Worm (Caenorhabditis elegans): ENCODE results near the gene kgb-1.

The kgb-1 gene

DNA sequence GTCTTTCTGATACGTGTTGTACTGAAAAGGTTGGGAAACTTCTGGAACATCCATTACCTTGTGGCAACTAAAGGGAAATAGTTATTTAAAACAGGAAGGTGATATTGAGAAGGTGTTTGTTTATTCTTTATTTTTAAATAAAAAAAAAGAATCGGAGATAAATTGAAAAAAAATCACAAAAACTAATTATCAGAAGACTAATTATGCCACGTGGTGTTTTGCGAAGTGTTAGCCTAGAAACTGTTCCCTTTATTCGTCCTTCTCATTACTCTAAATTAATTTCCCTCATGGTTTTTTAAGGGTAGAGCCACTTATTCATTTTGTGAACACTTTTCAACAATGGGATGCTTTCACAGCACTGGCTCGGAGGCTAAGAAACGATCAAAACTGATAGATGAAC lies 8.4 kb downstream of the kgb-1 start, which contains the start of gene gpa-4:
Gene gpa-4 (plus strand): TSS at position 301 of the 400 bp plus-strand sequence.
- TF ChIP-seq nhr-84 (tag; optimal IDR thresholded peaks at IDR 0.05) (no peak), C34B4.2 (tag; optimal IDR thresholded peaks at IDR 0.05) (no peak), ama-1 (optimal IDR thresholded peaks at IDR 0.05) (no peak), sox-4 (tag; optimal IDR thresholded peaks at IDR 0.05) (no peak)

DNA sequence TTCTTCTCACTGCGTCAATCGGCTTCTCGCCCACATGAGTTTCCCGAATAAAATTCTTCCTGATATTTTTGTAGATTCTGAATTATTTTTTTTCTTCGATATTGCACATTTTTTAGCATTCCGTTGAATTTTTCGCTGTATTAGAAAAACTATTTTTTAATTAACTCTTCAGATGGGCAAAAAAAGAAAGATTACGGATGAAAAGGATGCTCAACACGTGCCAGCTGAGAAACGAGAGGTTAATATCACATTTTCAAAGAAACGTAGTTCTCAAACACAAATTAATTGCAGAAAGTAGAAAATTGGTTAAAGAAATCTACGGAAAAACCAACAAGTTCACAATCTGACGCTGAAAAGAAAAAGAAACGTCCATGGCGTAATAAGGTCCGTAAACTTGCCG lies 13.5 kb downstream of the kgb-1 start, which contains the start of gene rrp-8:
Gene rrp-8 (plus strand): TSS at position 173 of the 400 bp plus-strand sequence.
- TF ChIP-seq lin-13 (GFP tag; optimal IDR thresholded peaks at IDR 0.05) (no peak), isw-1 (GFP tag; IDR thresholded peaks at IDR 0.05) (no peak), nhr-47 (tag; optimal IDR thresholded peaks at IDR 0.05) (peak; percentile 3), lsy-2 (tag; optimal IDR thresholded peaks at IDR 0.05) (peak in 1 of 2 experiments; percentile 20), ama-1 (optimal IDR thresholded peaks at IDR 0.05) (peak; percentile 3), nhr-85 (tag) (peak; percentile 36), aly-2 (tag; optimal IDR thresholded peaks at IDR 0.05) (peak; percentile 73)

ce11 chrIV:393409-393930 lies 16.4 kb downstream of the kgb-1 start, which contains the start of the genes T07A9.15 and nog-1:
Gene T07A9.15, minus strand, starts transcription at chrIV:393546.
Gene nog-1, plus strand, starts transcription at chrIV:393880.
- TF ChIP-seq dsc-1 (tag; optimal IDR thresholded peaks at IDR 0.05) (peak; percentile 49), nhr-85 (tag) (peak; percentile 69), lin-14 (GFP tag; optimal IDR thresholded peaks at IDR 0.05) (no peak), ceh-63 (GFP tag; optimal IDR thresholded peaks at IDR 0.05) (no peak), sox-4 (tag; optimal IDR thresholded peaks at IDR 0.05) (peak; percentile 6), lsy-2 (tag; optimal IDR thresholded peaks at IDR 0.05) (peak; percentile 98 to 99), ztf-4 (tag; optimal IDR thresholded peaks at IDR 0.05) (peak; percentile 32), vab-15 (tag; optimal IDR thresholded peaks at IDR 0.05) (peak; percentile 49), nhr-90 (tag; optimal IDR thresholded peaks at IDR 0.05; ENCODE audit: poor library complexity) (peak; percentile 68), unc-130 (tag; optimal IDR thresholded peaks at IDR 0.05) (peak; percentile 82), skn-1 (tag; optimal IDR thresholded peaks at IDR 0.05) (peak; percentile 33), xbp-1 (tag; optimal IDR thresholded peaks at IDR 0.05) (peak; percentile 67), lir-3 (tag; optimal IDR thresholded peaks at IDR 0.05; ENCODE audit: poor library complexity) (peak; percentile 18), C04F5.9 (tag; optimal IDR thresholded peaks at IDR 0.05) (peak; percentile 7), zip-4 (GFP tag; optimal IDR thresholded peaks at IDR 0.05) (no peak), nhr-77 (tag; optimal IDR thresholded peaks at IDR 0.05) (peak; percentile 53), egl-27 (tag; optimal IDR thresholded peaks at IDR 0.05) (no peak), isw-1 (GFP tag; IDR thresholded peaks at IDR 0.05) (peak; percentile 56), nhr-11 (tag; optimal IDR thresholded peaks at IDR 0.05) (no peak), mdl-1 (tag; optimal IDR thresholded peaks at IDR 0.05) (peak in 1 of 2 experiments; percentile 59), nhr-71 (tag; optimal IDR thresholded peaks at IDR 0.05) (peak; percentile 79), jun-1 (tag; optimal IDR thresholded peaks at IDR 0.05) (peak; percentile 45), fos-1 (tag; optimal IDR thresholded peaks at IDR 0.05) (peak; percentile 32), nhr-84 (tag; optimal IDR thresholded peaks at IDR 0.05) (no peak), blmp-1 (tag; optimal IDR thresholded peaks at IDR 0.05) (peak; percentile 41), nhr-237 (tag; optimal IDR thresholded peaks at IDR 0.05) (peak; percentile 1), egl-13 (tag; optimal IDR thresholded peaks at IDR 0.05) (no peak), lin-35 (GFP tag; optimal IDR thresholded peaks at IDR 0.05) (peak; percentile 80 to 87), unc-86 (tag; optimal IDR thresholded peaks at IDR 0.05) (peak; percentile 61), elt-2 (tag; optimal IDR thresholded peaks at IDR 0.05) (peak; percentile 7), nhr-47 (tag; optimal IDR thresholded peaks at IDR 0.05) (peak; percentile 76), ceh-8 (GFP tag; optimal IDR thresholded peaks at IDR 0.05) (no peak), F16B12.6 (tag; optimal IDR thresholded peaks at IDR 0.05) (peak; percentile 98), irx-1 (tag; optimal IDR thresholded peaks at IDR 0.05) (peak; percentile 6), tlp-1 (tag; optimal IDR thresholded peaks at IDR 0.05) (no peak), mef-2 (tag; optimal IDR thresholded peaks at IDR 0.05) (no peak), nhr-19 (GFP tag; conservative IDR thresholded peaks at IDR 0.05) (peak; percentile 54), efl-1 (optimal IDR thresholded peaks at IDR 0.05) (peak; percentile 73 to 78), efl-1 (GFP tag; optimal IDR thresholded peaks at IDR 0.05 in 1 of 2) (peak; percentile 73 to 97), lin-39 (tag; optimal IDR thresholded peaks at IDR 0.05) (peak; percentile 29), aly-2 (tag; optimal IDR thresholded peaks at IDR 0.05) (peak; percentile 37), lin-13 (GFP tag; optimal IDR thresholded peaks at IDR 0.05) (peak; percentile 44), fkh-8 (tag; optimal IDR thresholded peaks at IDR 0.05) (peak; percentile 69), pax-3 (tag; optimal IDR thresholded peaks at IDR 0.05) (peak; percentile 23), hpl-2 (GFP tag; optimal IDR thresholded peaks at IDR 0.05) (peak; percentile 41), snu-23 (GFP tag; optimal IDR thresholded peaks at IDR 0.05) (peak; percentile 87)
